Fruit fly (Drosophila melanogaster): ENCODE results near the gene klu.

DNA sequence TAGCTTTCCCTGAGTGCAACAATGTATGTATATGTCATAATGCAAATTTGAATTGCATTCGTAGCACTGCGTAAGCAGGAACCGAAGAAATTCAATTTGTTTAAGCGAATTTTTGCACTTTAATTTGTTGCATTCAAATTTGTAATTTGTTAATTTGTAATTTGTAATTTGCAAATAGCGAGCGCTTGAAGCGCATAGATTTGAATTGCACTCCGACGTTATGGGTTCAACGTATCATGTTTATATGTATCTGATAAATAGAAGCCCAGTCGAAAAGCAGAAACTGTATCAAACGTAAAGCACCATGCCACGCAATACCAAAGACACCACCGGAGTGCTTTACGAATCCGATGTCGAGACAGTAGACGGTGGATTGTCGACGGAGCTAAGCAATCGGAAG lies 14.2 kb upstream of the klu start, which contains the start of gene Fad2:
- TF ChIP-seq psq (optimal IDR thresholded peaks at IDR 0.05) (no peak), CG8478 (optimal IDR thresholded peaks at IDR 0.05) (no peak), pan (optimal IDR thresholded peaks at IDR 0.05) (no peak)

Measured in whole organism.